Worm (Caenorhabditis elegans): ENCODE data around the gene ZK622.5.

Gene ZK622.5

DNA sequence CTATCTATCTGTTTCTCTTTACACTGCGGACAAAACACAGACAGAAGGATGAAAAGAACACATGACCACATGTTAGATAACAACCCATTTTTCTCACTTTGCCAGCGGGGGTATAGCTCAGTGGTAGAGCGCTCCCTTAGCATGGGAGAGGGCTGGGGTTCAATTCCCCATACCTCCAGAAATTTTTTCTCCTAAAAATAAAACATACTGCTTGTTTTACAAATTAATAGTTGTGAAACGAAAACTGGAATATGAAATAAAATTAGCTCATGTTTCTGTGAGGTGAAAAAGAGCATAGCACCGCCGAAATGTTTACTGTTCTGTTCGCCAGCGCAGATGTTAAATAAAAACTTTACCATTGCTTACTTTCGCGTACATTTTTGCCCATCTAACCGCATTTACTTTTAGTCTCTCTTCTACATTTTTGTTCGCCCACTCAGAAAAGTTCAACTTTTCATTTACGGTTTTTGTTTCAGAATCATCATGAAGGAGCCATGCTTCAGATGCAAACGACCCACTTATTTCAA is 3.0 kb downstream of the ZK622.5 start, which contains the start of gene ZK622.4 (continued):
- TF ChIP-seq unc-42 (tag; optimal IDR thresholded peaks at IDR 0.05) (peak; percentile 50), sox-4 (tag; optimal IDR thresholded peaks at IDR 0.05) (peak; percentile 85), ceh-14 (tag; optimal IDR thresholded peaks at IDR 0.05) (peak; percentile 69), fkh-6 (tag; optimal IDR thresholded peaks at IDR 0.05) (peak; percentile 87), syd-9 (tag; optimal IDR thresholded peaks at IDR 0.05) (peak; percentile 85), tbx-7 (tag; optimal IDR thresholded peaks at IDR 0.05) (no peak), ceh-6 (GFP tag; optimal IDR thresholded peaks at IDR 0.05) (peak; percentile 84), che-1 (tag; optimal IDR thresholded peaks at IDR 0.05) (peak; percentile 85), zip-5 (tag; optimal IDR thresholded peaks at IDR 0.05) (peak; percentile 68), T23F11.4 (GFP tag; optimal IDR thresholded peaks at IDR 0.05) (peak; percentile 79), ceh-18 (tag; optimal IDR thresholded peaks at IDR 0.05) (peak; percentile 80), ceh-30 (tag; optimal IDR thresholded peaks at IDR 0.05) (no peak), odd-2 (tag; optimal IDR thresholded peaks at IDR 0.05) (peak; percentile 60), pha-4 (tag; optimal IDR thresholded peaks at IDR 0.05) (no peak), madf-2 (tag; optimal IDR thresholded peaks at IDR 0.05) (peak; percentile 60), Y22D7AL.16 (tag; optimal IDR thresholded peaks at IDR 0.05) (peak; percentile 83), ceh-22 (tag; optimal IDR thresholded peaks at IDR 0.05) (no peak), dve-1 (tag; optimal IDR thresholded peaks at IDR 0.05) (peak; percentile 84), hlh-8 (tag; optimal IDR thresholded peaks at IDR 0.05) (no peak), hlh-15 (tag; optimal IDR thresholded peaks at IDR 0.05) (peak; percentile 38)

DNA sequence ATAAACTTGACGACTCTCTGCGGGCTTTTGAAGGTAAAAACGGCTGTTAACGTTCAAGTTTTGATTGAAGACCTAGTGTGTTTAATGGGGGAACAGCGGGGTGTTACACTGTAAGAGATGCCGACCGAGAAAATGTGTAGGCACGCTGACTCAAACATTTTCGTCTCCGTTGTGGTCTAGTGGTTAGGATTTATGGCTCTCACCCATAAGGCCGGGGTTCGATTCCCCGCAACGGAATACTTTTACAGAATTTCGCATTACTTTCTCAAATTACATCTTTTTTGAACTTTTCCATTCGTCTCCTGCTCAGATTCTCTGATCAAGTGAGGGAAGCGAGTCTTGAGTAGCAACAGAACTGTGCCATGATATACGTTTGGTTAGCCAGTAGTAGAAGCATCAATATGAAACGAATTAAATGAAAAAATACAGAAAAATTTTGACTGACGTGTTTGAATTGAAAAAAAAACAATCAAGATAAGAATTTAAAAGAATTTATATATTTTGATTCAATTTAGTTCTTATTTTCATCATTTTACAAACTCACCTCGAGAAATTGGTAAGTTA is 4.1 kb downstream of the ZK622.5 start, which contains the start of gene ZK622.1:
Gene ZK622.1 (plus strand): TSS at position 514 of the 564 bp plus-strand sequence.
- TF ChIP-seq pat-9 (tag; optimal IDR thresholded peaks at IDR 0.05), result no peak
- TF ChIP-seq Y22D7AL.16 (tag; optimal IDR thresholded peaks at IDR 0.05), result peak; percentile 37
- peak; percentile 58 for TF ChIP-seq che-1 (tag; optimal IDR thresholded peaks at IDR 0.05)
- TF ChIP-seq sox-2 (GFP tag; IDR thresholded peaks at IDR 0.05), result no peak
- peak; percentile 27 for TF ChIP-seq sox-4 (tag; optimal IDR thresholded peaks at IDR 0.05)
- peak; percentile 5 for TF ChIP-seq ref-2 (tag; optimal IDR thresholded peaks at IDR 0.05)
- no peak for TF ChIP-seq hlh-15 (tag; optimal IDR thresholded peaks at IDR 0.05)
- peak; percentile 6 for TF ChIP-seq fax-1 (tag; optimal IDR thresholded peaks at IDR 0.05)
- TF ChIP-seq mec-3 (tag; optimal IDR thresholded peaks at IDR 0.05; ENCODE audit: borderline replicate concordance), result no peak
- no peak for TF ChIP-seq madf-2 (tag; optimal IDR thresholded peaks at IDR 0.05)
- TF ChIP-seq elt-2 (tag; optimal IDR thresholded peaks at IDR 0.05), result peak; percentile 88
- TF ChIP-seq tbx-2 (tag; optimal IDR thresholded peaks at IDR 0.05), result no peak
- TF ChIP-seq ceh-48 (tag; optimal IDR thresholded peaks at IDR 0.05), result peak; percentile 16
- peak; percentile 1 for TF ChIP-seq npax-4 (tag; optimal IDR thresholded peaks at IDR 0.05)
- TF ChIP-seq F13H6.1 (tag; optimal IDR thresholded peaks at IDR 0.05), result no peak
- TF ChIP-seq lin-11 (tag; optimal IDR thresholded peaks at IDR 0.05), result peak; percentile 48
- peak; percentile 40 for TF ChIP-seq C08G9.2 (tag; optimal IDR thresholded peaks at IDR 0.05)
- no peak for TF ChIP-seq K09A11.1 (tag; optimal IDR thresholded peaks at IDR 0.05; ENCODE audit: insufficient read depth)
- TF ChIP-seq hlh-6 (tag; optimal IDR thresholded peaks at IDR 0.05), result peak; percentile 66
- TF ChIP-seq ceh-31 (tag; optimal IDR thresholded peaks at IDR 0.05), result no peak
- no peak for TF ChIP-seq pha-4 (tag; optimal IDR thresholded peaks at IDR 0.05)
- TF ChIP-seq gmeb-2 (tag; optimal IDR thresholded peaks at IDR 0.05), result peak; percentile 18
- TF ChIP-seq nhr-11 (tag; optimal IDR thresholded peaks at IDR 0.05), result no peak
- TF ChIP-seq ceh-18 (tag; optimal IDR thresholded peaks at IDR 0.05), result peak; percentile 13
- TF ChIP-seq C38D4.7 (GFP tag; optimal IDR thresholded peaks at IDR 0.05), result peak; percentile 53
- no peak for TF ChIP-seq fkh-6 (tag; optimal IDR thresholded peaks at IDR 0.05)
- peak; percentile 38 for TF ChIP-seq syd-9 (tag; optimal IDR thresholded peaks at IDR 0.05)
- peak; percentile 73 for TF ChIP-seq ceh-6 (GFP tag; optimal IDR thresholded peaks at IDR 0.05)
- no peak for TF ChIP-seq ceh-22 (tag; optimal IDR thresholded peaks at IDR 0.05)
- no peak for TF ChIP-seq dmd-4 (tag; optimal IDR thresholded peaks at IDR 0.05; ENCODE audit: borderline replicate concordance)
- TF ChIP-seq unc-3 (GFP tag; conservative IDR thresholded peaks at IDR 0.05), result 0 out of 2 replicates have a peak, but pooled peaks have one; percentile 38
- peak; percentile 36 for TF ChIP-seq unc-3 (tag; optimal IDR thresholded peaks at IDR 0.05)
- TF ChIP-seq nhr-232 (tag; optimal IDR thresholded peaks at IDR 0.05), result peak; percentile 51
- peak; percentile 0 for TF ChIP-seq zip-5 (tag; optimal IDR thresholded peaks at IDR 0.05)
- no peak for TF ChIP-seq pag-3 (tag; optimal IDR thresholded peaks at IDR 0.05; ENCODE audit: borderline replicate concordance)

Data from whole organism, late embryonic.